Worm (Caenorhabditis elegans) whole organism, L1 larva: ENCODE data around the gene nhr-30.

Experiments used
- C34B4.2 ChIP-seq: sonication (generic microtip); optimal IDR thresholded peaks from 2 replicates; lab custom pipeline; 2017; ENCODE audit warnings: mild to moderate bottlenecking, missing genetic modification characterization, missing compliant biosample characterization
- F16B12.6 ChIP-seq: fragments of 150-350 bp; optimal IDR thresholded peaks from 2 replicates; lab custom pipeline; 2014; ENCODE audit warnings: missing biosample characterization, missing genetic modification characterization
- Y116A8C.19 ChIP-seq: sonication (generic microtip); optimal IDR thresholded peaks from 2 replicates; lab custom pipeline; 2016; ENCODE audit warnings: missing compliant biosample characterization, missing genetic modification characterization, borderline replicate concordance
- ceh-63 ChIP-seq: fragments of 200-800 bp; sonication (Bioruptor generic); optimal IDR thresholded peaks from 2 replicates; lab custom pipeline; 2018; ENCODE audit warnings: mild to moderate bottlenecking, missing genetic modification characterization, missing compliant biosample characterization
- ceh-8 ChIP-seq: fragments of 200-800 bp; sonication (Bioruptor generic); optimal IDR thresholded peaks from 2 replicates; lab custom pipeline; 2018; ENCODE audit warnings: mild to moderate bottlenecking, missing genetic modification characterization, moderate library complexity, missing compliant biosample characterization
- ceh-88 ChIP-seq: fragments of 200-800 bp; sonication (Bioruptor generic); IDR thresholded peaks from 2 replicates; pipeline ENCODE4 v1.3.6; 2022; ENCODE audit warnings: missing genetic modification characterization, missing compliant biosample characterization
- ceh-90 ChIP-seq: sonication (generic microtip); optimal IDR thresholded peaks from 2 replicates; lab custom pipeline; 2016; ENCODE audit warnings: missing genetic modification characterization, missing compliant biosample characterization
- dpl-1 ChIP-seq, 3 experiments: fragments of 150-350 bp in 2 of 3; sonication (generic microtip) in 1 of 3; optimal IDR thresholded peaks; 2 replicates each; lab custom pipeline; 2014 to 2017; ENCODE audit warnings: missing biosample characterization in 3 of 3, missing genetic modification characterization in 3 of 3, missing genetic modification reagents in 3 of 3
- dsc-1 ChIP-seq: sonication (generic microtip); optimal IDR thresholded peaks from 2 replicates; lab custom pipeline; 2016; ENCODE audit warnings: mild to moderate bottlenecking, missing genetic modification characterization, missing compliant biosample characterization
- efl-1 ChIP-seq, 4 experiments: fragments of 150-350 bp; optimal IDR thresholded peaks in 3 of 4; peaks in 1 of 4; 1 replicate in 1 of 4; 2 replicates in 3 of 4; lab custom pipeline; 2014; ENCODE audit warnings: missing biosample characterization in 2 of 4, missing genetic modification characterization in 2 of 4, missing genetic modification reagents in 2 of 4
- fkh-8 ChIP-seq: sonication (generic microtip); optimal IDR thresholded peaks from 2 replicates; lab custom pipeline; 2016; ENCODE audit warnings: mild to moderate bottlenecking, missing genetic modification characterization, missing compliant biosample characterization
- hlh-4 ChIP-seq: sonication (generic microtip); optimal IDR thresholded peaks from 2 replicates; lab custom pipeline; 2016; ENCODE audit warnings: mild to moderate bottlenecking, missing genetic modification characterization, missing compliant biosample characterization
- irx-1 ChIP-seq: sonication (generic microtip); optimal IDR thresholded peaks from 2 replicates; lab custom pipeline; 2016; ENCODE audit warnings: missing genetic modification characterization, missing compliant biosample characterization
- lin-13 ChIP-seq: fragments of 150-350 bp; optimal IDR thresholded peaks from 2 replicates; lab custom pipeline; 2014; ENCODE audit warnings: missing biosample characterization, missing genetic modification reagents, missing genetic modification characterization
- lin-39 ChIP-seq: fragments of 150-350 bp; optimal IDR thresholded peaks from 2 replicates; lab custom pipeline; 2014; ENCODE audit warnings: missing biosample characterization, missing genetic modification reagents, missing genetic modification characterization
- lir-3 ChIP-seq: sonication (generic microtip); optimal IDR thresholded peaks from 2 replicates; lab custom pipeline; 2016; ENCODE audit warnings: mild to moderate bottlenecking, missing genetic modification characterization, moderate library complexity, missing compliant biosample characterization; ENCODE audit not compliant: poor library complexity
- lsy-2 ChIP-seq, 2 experiments: fragments of 150-350 bp; optimal IDR thresholded peaks; 2 replicates each; lab custom pipeline; 2014; ENCODE audit warnings: missing biosample characterization in 2 of 2, missing genetic modification characterization in 2 of 2
- mef-2 ChIP-seq: fragments of 150-350 bp; optimal IDR thresholded peaks from 2 replicates; lab custom pipeline; 2014; ENCODE audit warnings: missing biosample characterization, missing genetic modification characterization
- mep-1 ChIP-seq: fragments of 150-350 bp; optimal IDR thresholded peaks from 2 replicates; lab custom pipeline; 2014; ENCODE audit warnings: missing biosample characterization, missing genetic modification characterization
- nhr-11 ChIP-seq: fragments of 150-350 bp; optimal IDR thresholded peaks from 2 replicates; lab custom pipeline; 2014; ENCODE audit warnings: missing biosample characterization, missing genetic modification characterization
- nhr-237 ChIP-seq: fragments of 150-350 bp; optimal IDR thresholded peaks from 2 replicates; lab custom pipeline; 2014; ENCODE audit warnings: missing biosample characterization, missing genetic modification characterization
- nhr-47 ChIP-seq: sonication (generic microtip); optimal IDR thresholded peaks from 2 replicates; lab custom pipeline; 2016; ENCODE audit warnings: mild to moderate bottlenecking, missing genetic modification characterization, moderate library complexity, missing compliant biosample characterization
- nhr-71 ChIP-seq: sonication (generic microtip); optimal IDR thresholded peaks from 2 replicates; lab custom pipeline; 2016; ENCODE audit warnings: mild to moderate bottlenecking, missing genetic modification characterization, moderate library complexity, missing compliant biosample characterization
- nhr-85 ChIP-seq: sonication (generic microtip); peaks from one replicate; lab custom pipeline; 2016; ENCODE audit warnings: missing genetic modification characterization, inconsistent platforms, missing compliant biosample characterization
- pax-3 ChIP-seq: fragments of 200-800 bp; sonication (Bioruptor generic); optimal IDR thresholded peaks from 2 replicates; lab custom pipeline; 2018; ENCODE audit warnings: mild to moderate bottlenecking, missing genetic modification characterization, moderate library complexity, missing compliant biosample characterization
- rnt-1 ChIP-seq: sonication (generic microtip); optimal IDR thresholded peaks from 2 replicates; lab custom pipeline; 2016; ENCODE audit warnings: mild to moderate bottlenecking, missing genetic modification characterization, moderate library complexity, missing compliant biosample characterization
- snu-23 ChIP-seq: sonication (generic microtip); optimal IDR thresholded peaks from 2 replicates; lab custom pipeline; 2016; ENCODE audit warnings: missing genetic modification characterization, missing compliant biosample characterization
- sox-4 ChIP-seq: sonication (generic microtip); optimal IDR thresholded peaks from 2 replicates; lab custom pipeline; 2016; ENCODE audit warnings: missing genetic modification characterization, missing compliant biosample characterization
- sup-37 ChIP-seq: fragments of 200-800 bp; sonication (Bioruptor generic); optimal IDR thresholded peaks from 2 replicates; lab custom pipeline; 2018; ENCODE audit warnings: mild to moderate bottlenecking, missing genetic modification characterization, missing compliant biosample characterization
- tlp-1 ChIP-seq: fragments of 150-350 bp; optimal IDR thresholded peaks from 2 replicates; lab custom pipeline; 2014; ENCODE audit warnings: missing biosample characterization, missing genetic modification characterization
- unc-30 ChIP-seq: sonication (generic microtip); optimal IDR thresholded peaks from 2 replicates; lab custom pipeline; 2017; ENCODE audit warnings: missing biosample characterization, missing genetic modification characterization
- unc-62 ChIP-seq: fragments of 150-350 bp; optimal IDR thresholded peaks from 2 replicates; lab custom pipeline; 2014; ENCODE audit warnings: missing biosample characterization, missing genetic modification reagents, missing genetic modification characterization
- unc-86 ChIP-seq: sonication (generic microtip); optimal IDR thresholded peaks from 2 replicates; lab custom pipeline; 2016; ENCODE audit warnings: missing genetic modification characterization, missing compliant biosample characterization
- xbp-1 ChIP-seq: sonication (generic microtip); optimal IDR thresholded peaks from 2 replicates; lab custom pipeline; 2016; ENCODE audit warnings: missing genetic modification characterization, missing compliant biosample characterization
- zag-1 ChIP-seq: fragments of 150-350 bp; optimal IDR thresholded peaks from 2 replicates; lab custom pipeline; 2014; ENCODE audit warnings: missing biosample characterization, missing genetic modification characterization
- zip-4 ChIP-seq: fragments of 200-800 bp; sonication (Bioruptor generic); optimal IDR thresholded peaks from 2 replicates; lab custom pipeline; 2018; ENCODE audit warnings: mild to moderate bottlenecking, missing genetic modification characterization, moderate library complexity, missing compliant biosample characterization
- ztf-4 ChIP-seq: fragments of 150-350 bp; optimal IDR thresholded peaks from 2 replicates; lab custom pipeline; 2014; ENCODE audit warnings: missing biosample characterization, missing genetic modification characterization

The nhr-30 gene

ce11 chrV:9053235-9053634 is 8.3 kb downstream of the nhr-30 start:
- no peak for TF ChIP-seq lsy-2 (tag; optimal IDR thresholded peaks at IDR 0.05; lab: Kevin White, UChicago)
- TF ChIP-seq hlh-4 (tag; lab: Kevin White, UChicago) = peak; percentile 70

- no peak for TF ChIP-seq ceh-88 (GFP tag; lab: Robert Waterston, UW)
- TF ChIP-seq lin-39 (tag; lab: Kevin White, UChicago) = no peak
- no peak for TF ChIP-seq zag-1 (tag; lab: Kevin White, UChicago)
- TF ChIP-seq lin-13 (GFP tag; lab: Kevin White, UChicago) = no peak
- no peak for TF ChIP-seq nhr-85 (tag; lab: Kevin White, UChicago)
- TF ChIP-seq irx-1 = no peak
- TF ChIP-seq F16B12.6 = no peak
- TF ChIP-seq ceh-8 (GFP tag; lab: Kevin White, UChicago) = no peak
- no peak for TF ChIP-seq lir-3 (tag; lab: Kevin White, UChicago)
- TF ChIP-seq zip-4 (GFP tag; lab: Kevin White, UChicago) = no peak
- TF ChIP-seq, all 84 proteins: peak for 0
Measured at ce11 chrV:9053969-9054368, 9.0 kb downstream of the nhr-30 start, which contains the start of gene C25E10.8. C25E10.8 (minus strand) TSS chrV:9054069.

ce11 chrV:9054771-9055170 is 9.8 kb downstream of the nhr-30 start, which contains the start of gene swm-1:
swm-1 (minus strand) TSS chrV:9054871.
- no peak for TF ChIP-seq mep-1 (tag; lab: Kevin White, UChicago)
- TF ChIP-seq nhr-237 (tag; lab: Kevin White, UChicago) = no peak
- no peak for TF ChIP-seq ceh-8 (GFP tag; lab: Kevin White, UChicago)
- no peak for TF ChIP-seq unc-62 (GFP tag; lab: Kevin White, UChicago)
- TF ChIP-seq unc-30 (tag; lab: Kevin White, UChicago) = no peak
- no peak for TF ChIP-seq tlp-1 (tag; lab: Kevin White, UChicago)
- TF ChIP-seq ztf-4 (tag; lab: Kevin White, UChicago) = no peak
- TF ChIP-seq lsy-2 (tag; optimal IDR thresholded peaks at IDR 0.05; lab: Kevin White, UChicago) = no peak
- no peak for TF ChIP-seq sup-37 (GFP tag; lab: Kevin White, UChicago)
- TF ChIP-seq xbp-1 (tag; lab: Kevin White, UChicago) = no peak
- TF ChIP-seq snu-23 (GFP tag; lab: Kevin White, UChicago) = no peak
- no peak for TF ChIP-seq nhr-71 (tag; lab: Kevin White, UChicago)
- TF ChIP-seq rnt-1 = no peak
- no peak for TF ChIP-seq unc-86 (tag; lab: Kevin White, UChicago)
- no peak for TF ChIP-seq mef-2 (tag; lab: Kevin White, UChicago)
- TF ChIP-seq ceh-90 (tag; lab: Kevin White, UChicago) = no peak
- no peak for TF ChIP-seq dpl-1 (GFP tag; optimal IDR thresholded peaks at IDR 0.05; lab: Kevin White, UChicago)
- no peak for TF ChIP-seq sox-4 (tag; lab: Kevin White, UChicago)

ce11 chrV:9055644-9056043 is 10.7 kb downstream of the nhr-30 start:
- peak; percentile 48 for TF ChIP-seq dsc-1 (tag; lab: Kevin White, UChicago)
- TF ChIP-seq nhr-11 (tag; lab: Kevin White, UChicago) = no peak
- no peak for TF ChIP-seq ceh-63 (GFP tag; lab: Kevin White, UChicago)
- no peak for TF ChIP-seq C34B4.2 (tag; lab: Kevin White, UChicago)
- no peak for TF ChIP-seq efl-1 (optimal IDR thresholded peaks at IDR 0.05; lab: Kevin White, UChicago)
- peak in 1 of 2 experiments; percentile 88 for TF ChIP-seq efl-1 (GFP tag; optimal IDR thresholded peaks at IDR 0.05 in 1 of 2; lab: Kevin White, UChicago)
- TF ChIP-seq rnt-1 = no peak
- peak; percentile 44 for TF ChIP-seq nhr-47 (tag; lab: Kevin White, UChicago)
- peak; percentile 83 for TF ChIP-seq fkh-8 (tag; lab: Kevin White, UChicago)
- TF ChIP-seq pax-3 (tag; lab: Kevin White, UChicago) = peak; percentile 8
- no peak for TF ChIP-seq irx-1
- TF ChIP-seq Y116A8C.19 = no peak
- no peak for TF ChIP-seq ceh-88 (GFP tag; lab: Robert Waterston, UW)
- TF ChIP-seq nhr-71 (tag; lab: Kevin White, UChicago) = peak; percentile 53
